Worm (Caenorhabditis elegans): ENCODE data around the gene ndua-8.
"Not testable (repeated sequence)": the region's sequence is repeated elsewhere in the genome, so short reads cannot be mapped to it uniquely, and the experiment has no call there.

- not testable (repeated sequence) for TF ChIP-seq aly-2 (tag; optimal IDR thresholded peaks at IDR 0.05); nhr-6 (tag; optimal IDR thresholded peaks at IDR 0.05); F49E8.2 (tag; optimal IDR thresholded peaks at IDR 0.05; ENCODE audit: borderline replicate concordance)
These were observed 27.4 kb upstream of the ndua-8 start for ce11 chrIII:2501377-2502019.

All from whole organism, L4 larva.